Fruit fly (Drosophila melanogaster): ENCODE data around the gene Nt5a.

Nt5a gene

DNA sequence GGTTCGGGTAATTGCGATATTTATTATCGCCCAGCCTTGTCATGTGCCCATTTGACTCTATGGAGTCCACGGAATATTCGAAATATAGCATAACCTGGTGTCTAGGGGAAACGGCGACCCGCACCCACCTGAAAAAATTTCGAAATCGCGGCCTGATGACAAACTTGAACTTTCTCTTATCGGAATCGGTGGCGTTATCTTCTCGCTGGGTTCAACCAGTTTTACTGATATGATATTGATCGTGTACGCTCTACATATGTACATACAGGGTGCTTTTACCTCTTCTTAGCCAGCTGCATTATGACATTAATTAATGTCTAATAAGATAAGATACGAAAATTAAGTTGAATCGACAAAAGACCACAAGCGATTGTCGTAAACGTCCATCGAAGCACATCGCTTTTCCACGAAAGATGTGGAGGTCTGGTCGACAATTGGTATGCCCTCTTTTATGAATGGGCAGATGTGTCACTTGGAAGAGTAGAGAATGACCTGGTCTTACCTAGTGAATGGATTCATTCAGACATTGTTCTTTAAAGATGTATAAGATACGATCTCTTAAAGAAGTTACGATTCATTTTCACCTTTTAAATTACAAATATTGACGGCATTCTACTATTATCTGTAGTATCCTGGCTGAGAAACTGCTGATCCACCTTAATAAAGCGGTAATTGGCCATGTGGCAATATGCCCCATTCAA is 13.2 kb upstream of the Nt5a start:
- TF ChIP-seq foxo (GFP tag; optimal IDR thresholded peaks at IDR 0.05) (peak in 1 of 2 experiments; percentile 55), Hnf4 (GFP tag; optimal IDR thresholded peaks at IDR 0.05) (no peak), HLH106 (tag; optimal IDR thresholded peaks at IDR 0.05) (peak; percentile 6), dl (GFP tag; optimal IDR thresholded peaks at IDR 0.05; ENCODE audit: insufficient read depth in 1 of 2, partially characterized antibody in 2 of 2) (no peak), Myc (optimal IDR thresholded peaks at IDR 0.05) (no peak), Hr78 (GFP tag; optimal IDR thresholded peaks at IDR 0.05) (peak; percentile 5), ey (GFP tag; optimal IDR thresholded peaks at IDR 0.05) (peak; percentile 52), Dfd (GFP tag; optimal IDR thresholded peaks at IDR 0.05) (no peak), br (GFP tag; optimal IDR thresholded peaks at IDR 0.05) (peak; percentile 20), h (GFP tag; optimal IDR thresholded peaks at IDR 0.05) (peak; percentile 39), rgr (GFP tag; optimal IDR thresholded peaks at IDR 0.05) (peak; percentile 19), fru (GFP tag; optimal IDR thresholded peaks at IDR 0.05) (peak; percentile 30)

DNA sequence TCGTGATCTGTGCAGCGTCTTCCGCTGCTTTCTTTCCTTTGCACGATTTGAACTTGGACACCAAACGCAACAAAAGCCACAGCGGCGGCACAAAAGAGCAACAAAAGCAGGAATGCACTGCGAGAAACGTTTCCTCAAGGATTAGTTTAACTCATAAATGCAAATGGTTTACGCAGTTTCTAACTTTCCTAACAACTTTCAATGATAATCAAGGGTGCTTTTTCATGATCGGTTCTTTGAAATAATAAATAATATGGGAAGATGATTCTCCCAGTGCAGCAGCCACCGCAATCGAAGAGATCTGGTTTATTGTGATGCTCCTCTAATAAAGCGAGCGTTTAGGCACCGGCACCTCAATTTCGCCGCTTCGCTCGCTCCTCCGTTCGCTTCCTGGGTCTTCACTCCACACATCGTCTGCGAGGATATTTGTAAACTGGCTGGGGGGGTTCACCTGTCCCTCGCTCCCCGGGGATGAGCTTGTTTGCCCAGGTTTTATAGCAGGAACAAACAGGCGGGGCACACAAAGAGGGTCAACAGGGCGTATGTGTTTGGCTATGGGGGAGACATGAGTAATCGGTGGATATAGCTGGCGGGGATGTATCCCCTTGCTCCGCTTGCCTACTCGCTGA is 12.0 kb upstream of the Nt5a start:
- TF ChIP-seq br (GFP tag; optimal IDR thresholded peaks at IDR 0.05) (peak; percentile 98), jim (GFP tag; optimal IDR thresholded peaks at IDR 0.05) (no peak), rgr (GFP tag; optimal IDR thresholded peaks at IDR 0.05) (peak; percentile 97), Vsx2 (GFP tag; optimal IDR thresholded peaks at IDR 0.05; ENCODE audit: partially characterized antibody) (no peak), sv (GFP tag; optimal IDR thresholded peaks at IDR 0.05) (peak; percentile 49), brk (GFP tag; optimal IDR thresholded peaks at IDR 0.05) (no peak), Hnf4 (GFP tag; optimal IDR thresholded peaks at IDR 0.05) (peak; percentile 97), Dif (GFP tag; optimal IDR thresholded peaks at IDR 0.05; ENCODE audit: partially characterized antibody) (peak; percentile 38), Mio (GFP tag; optimal IDR thresholded peaks at IDR 0.05) (peak; percentile 77), lola (GFP tag; optimal IDR thresholded peaks at IDR 0.05) (no peak), dsf (GFP tag; optimal IDR thresholded peaks at IDR 0.05; ENCODE audit: borderline replicate concordance) (peak; percentile 88), CG32264 (GFP tag; optimal IDR thresholded peaks at IDR 0.05) (peak; percentile 94), ey (GFP tag; optimal IDR thresholded peaks at IDR 0.05) (peak; percentile 98), Jra (GFP tag; optimal IDR thresholded peaks at IDR 0.05) (peak; percentile 94), Hr83 (GFP tag; optimal IDR thresholded peaks at IDR 0.05; ENCODE audit: poor library complexity, severe bottlenecking) (peak; percentile 83), Sp1 (GFP tag; optimal IDR thresholded peaks at IDR 0.05) (peak; percentile 97), CG9705 (GFP tag; optimal IDR thresholded peaks at IDR 0.05) (peak; percentile 86), foxo (GFP tag; optimal IDR thresholded peaks at IDR 0.05) (peak; percentile 93 to 98), tai (GFP tag; optimal IDR thresholded peaks at IDR 0.05) (no peak), dmrt93B (GFP tag; optimal IDR thresholded peaks at IDR 0.05) (peak; percentile 92), psq (GFP tag; optimal IDR thresholded peaks at IDR 0.05) (peak; percentile 96), Rel (GFP tag; optimal IDR thresholded peaks at IDR 0.05) (peak; percentile 95), Rel (tag; optimal IDR thresholded peaks at IDR 0.05) (peak; percentile 79), GATAd (GFP tag; optimal IDR thresholded peaks at IDR 0.05) (peak; percentile 76), OdsH (GFP tag; optimal IDR thresholded peaks at IDR 0.05) (peak; percentile 97), HLH106 (tag; optimal IDR thresholded peaks at IDR 0.05) (peak; percentile 96), h (GFP tag; optimal IDR thresholded peaks at IDR 0.05) (peak; percentile 98), pan (optimal IDR thresholded peaks at IDR 0.05) (no peak), woc (GFP tag; optimal IDR thresholded peaks at IDR 0.05) (peak; percentile 97), fru (GFP tag; optimal IDR thresholded peaks at IDR 0.05) (peak; percentile 98)

DNA sequence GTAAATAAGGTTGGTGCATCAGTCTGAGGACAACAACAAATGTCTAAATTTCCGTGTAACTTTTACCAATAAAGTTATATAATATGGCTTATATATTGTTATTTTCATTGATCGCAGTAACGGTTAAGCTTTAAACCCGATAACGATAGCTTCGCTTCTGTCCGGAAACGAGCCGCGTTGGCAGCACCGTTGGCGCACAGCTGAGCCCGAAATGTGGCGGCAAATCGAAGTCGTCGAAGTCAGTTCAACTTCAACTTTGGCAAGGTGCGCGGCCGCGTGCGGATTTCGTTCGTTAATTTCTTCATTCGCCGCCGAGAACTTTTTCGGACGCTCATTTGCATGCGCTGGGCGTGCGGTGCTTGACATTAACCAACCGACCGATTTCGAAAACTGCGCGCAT is 11.0 kb upstream of the Nt5a start, which contains the start of gene Myo61F:
Gene Myo61F, plus strand, starts transcription at position 240 of the 400 bp plus-strand sequence.
- TF ChIP-seq Dif (GFP tag; optimal IDR thresholded peaks at IDR 0.05; ENCODE audit: partially characterized antibody) = no peak
- TF ChIP-seq Rel (GFP tag; optimal IDR thresholded peaks at IDR 0.05) = no peak
- TF ChIP-seq Rel (tag; optimal IDR thresholded peaks at IDR 0.05) = peak; percentile 38
- no peak for TF ChIP-seq pan (optimal IDR thresholded peaks at IDR 0.05)
- TF ChIP-seq HLH106 (tag; optimal IDR thresholded peaks at IDR 0.05) = no peak
- TF ChIP-seq Hr78 (GFP tag; optimal IDR thresholded peaks at IDR 0.05) = no peak
